Fruit fly (Drosophila melanogaster) whole organism, embryonic: ENCODE data around the gene Lamtor5.

Experiments
- Antp ChIP-seq: fragments of 200-800 bp; sonication (Bioruptor generic); optimal IDR thresholded peaks from 3 replicates; lab custom pipeline; 2016; ENCODE audit warnings: missing biosample characterization, missing genetic modification characterization
- CG10959 ChIP-seq: fragments of 200-800 bp; sonication (Bioruptor generic); IDR thresholded peaks from 2 replicates; pipeline ENCODE4 v1.3.6; 2022; ENCODE audit warnings: missing biosample characterization, missing genetic modification characterization
- CG11093 ChIP-seq: fragments of 200-800 bp; sonication (Bioruptor generic); IDR thresholded peaks from 3 replicates; pipeline ENCODE4 v1.3.6; 2022; ENCODE audit warnings: missing biosample characterization, missing genetic modification characterization
- CG12219 ChIP-seq: fragments of 200-800 bp; sonication (Bioruptor generic); optimal IDR thresholded peaks from 3 replicates; lab custom pipeline; 2018; ENCODE audit warnings: missing biosample characterization, mild to moderate bottlenecking, missing genetic modification characterization
- CG13123 ChIP-seq: fragments of 200-800 bp; sonication (Bioruptor generic); optimal IDR thresholded peaks from 2 replicates; lab custom pipeline; 2016; ENCODE audit warnings: missing biosample characterization, missing genetic modification characterization
- CG14860 ChIP-seq: fragments of 200-800 bp; sonication (Bioruptor generic); IDR thresholded peaks from 3 replicates; pipeline ENCODE4 v1.3.6; 2022; ENCODE audit warnings: missing biosample characterization, missing genetic modification characterization; ENCODE audit not compliant: partially characterized antibody
- CG1603 ChIP-seq: fragments of 200-800 bp; sonication (Bioruptor generic); optimal IDR thresholded peaks from 2 replicates; lab custom pipeline; 2019; ENCODE audit warnings: missing biosample characterization, mild to moderate bottlenecking, missing genetic modification characterization, moderate library complexity
- CG17359 ChIP-seq: fragments of 200-800 bp; sonication (Bioruptor generic); optimal IDR thresholded peaks from 3 replicates; lab custom pipeline; 2018; ENCODE audit warnings: missing biosample characterization, mild to moderate bottlenecking, missing genetic modification characterization, moderate library complexity
- CG2875 ChIP-seq: fragments of 200-800 bp; sonication (Bioruptor generic); optimal IDR thresholded peaks from 2 replicates; lab custom pipeline; 2017; ENCODE audit warnings: missing biosample characterization, mild to moderate bottlenecking, missing genetic modification characterization, missing genetic modification reagents
- CG32772 ChIP-seq: fragments of 200-800 bp; sonication (Bioruptor generic); IDR thresholded peaks from 2 replicates; pipeline ENCODE4 v1.3.6; 2022; ENCODE audit warnings: missing biosample characterization, missing genetic modification characterization
- CG3995 ChIP-seq: fragments of 200-800 bp; sonication (Bioruptor generic); optimal IDR thresholded peaks from 3 replicates; lab custom pipeline; 2016; ENCODE audit warnings: missing biosample characterization, missing genetic modification characterization
- CG4404 ChIP-seq: fragments of 200-800 bp; sonication (Bioruptor generic); IDR thresholded peaks from 2 replicates; pipeline ENCODE4 v1.3.6; 2022; ENCODE audit warnings: missing biosample characterization, missing genetic modification characterization
- CG4730 ChIP-seq: fragments of 200-800 bp; sonication (Bioruptor generic); IDR thresholded peaks from 2 replicates; pipeline ENCODE4 v1.3.6; 2022; ENCODE audit warnings: missing biosample characterization, missing genetic modification characterization
- CG4820 ChIP-seq: fragments of 200-800 bp; sonication (Bioruptor generic); optimal IDR thresholded peaks from 3 replicates; lab custom pipeline; 2016; ENCODE audit warnings: missing biosample characterization, missing genetic modification characterization
- CG5245 ChIP-seq: fragments of 200-800 bp; sonication (Bioruptor generic); optimal IDR thresholded peaks from 3 replicates; lab custom pipeline; 2016; ENCODE audit warnings: missing biosample characterization, missing genetic modification characterization
- CG5953 ChIP-seq: fragments of 200-800 bp; sonication (Bioruptor generic); IDR thresholded peaks from 2 replicates; pipeline ENCODE4 v1.3.6; 2022; ENCODE audit warnings: missing biosample characterization, missing genetic modification characterization
- CG7271 ChIP-seq: fragments of 200-800 bp; sonication (Bioruptor generic); optimal IDR thresholded peaks from 2 replicates; lab custom pipeline; 2018; ENCODE audit warnings: missing biosample characterization, mild to moderate bottlenecking, missing genetic modification characterization, moderate library complexity
- CG7987 ChIP-seq: fragments of 200-800 bp; sonication (Bioruptor generic); optimal IDR thresholded peaks from 2 replicates; lab custom pipeline; 2018; ENCODE audit warnings: missing biosample characterization, mild to moderate bottlenecking, missing genetic modification characterization, moderate library complexity
- CG8089 ChIP-seq: fragments of 200-800 bp; sonication (Bioruptor generic); optimal IDR thresholded peaks from 3 replicates; lab custom pipeline; 2016; ENCODE audit warnings: missing biosample characterization, missing genetic modification characterization
- CTCF ChIP-seq: fragments of 200-800 bp; sonication (Bioruptor generic); optimal IDR thresholded peaks from 2 replicates; lab custom pipeline; 2017; ENCODE audit warnings: missing biosample characterization, mild to moderate bottlenecking, missing genetic modification characterization, moderate library complexity
- Camta ChIP-seq: fragments of 200-800 bp; sonication (Bioruptor generic); optimal IDR thresholded peaks from 2 replicates; lab custom pipeline; 2016; ENCODE audit warnings: missing biosample characterization, missing genetic modification characterization
- Dbx ChIP-seq: fragments of 200-800 bp; sonication (Bioruptor generic); IDR thresholded peaks from 3 replicates; pipeline ENCODE4 v1.3.6; 2022; ENCODE audit warnings: missing biosample characterization, missing genetic modification characterization
- Eip74EF ChIP-seq, 2 experiments: fragments of 200-800 bp in 1 of 2; fragments of >200 bp in 1 of 2; sonication (Bioruptor generic) in 1 of 2; optimal IDR thresholded peaks; 2 replicates each; lab custom pipeline; 2017 to 2019; ENCODE audit warnings: missing biosample characterization in 2 of 2, missing genetic modification characterization in 2 of 2, mild to moderate bottlenecking in 1 of 2, moderate library complexity in 1 of 2
- Fer1 ChIP-seq: fragments of 200-800 bp; sonication (Bioruptor generic); optimal IDR thresholded peaks from 2 replicates; lab custom pipeline; 2017; ENCODE audit warnings: missing biosample characterization, mild to moderate bottlenecking, missing genetic modification characterization
- H15 ChIP-seq: fragments of 200-800 bp; sonication (Bioruptor generic); IDR thresholded peaks from 3 replicates; pipeline ENCODE4 v1.3.6; 2022; ENCODE audit warnings: missing biosample characterization, missing genetic modification characterization
- HHEX ChIP-seq: fragments of 200-800 bp; sonication (Bioruptor generic); optimal IDR thresholded peaks from 3 replicates; lab custom pipeline; 2017; ENCODE audit warnings: missing biosample characterization, mild to moderate bottlenecking, missing genetic modification characterization, missing genetic modification reagents
- Hmr ChIP-seq: fragments of 200-800 bp; sonication (Bioruptor generic); optimal IDR thresholded peaks from 3 replicates; lab custom pipeline; 2017; ENCODE audit warnings: mild to moderate bottlenecking, missing biosample characterization, missing genetic modification reagents, missing genetic modification characterization
- Lim3 ChIP-seq: fragments of 200-800 bp; sonication (Bioruptor generic); IDR thresholded peaks from 2 replicates; pipeline ENCODE4 v1.3.6; 2022; ENCODE audit warnings: missing biosample characterization, missing genetic modification characterization
- Nf-YC ChIP-seq: fragments of 200-800 bp; optimal IDR thresholded peaks from 3 replicates; lab custom pipeline; 2019; ENCODE audit warnings: missing biosample characterization, mild to moderate bottlenecking, missing genetic modification characterization, moderate library complexity
- Side ChIP-seq: fragments of 200-800 bp; sonication (Bioruptor generic); optimal IDR thresholded peaks from 2 replicates; lab custom pipeline; 2016; ENCODE audit warnings: missing biosample characterization, missing genetic modification characterization
- Xbp1 ChIP-seq: fragments of 200-800 bp; sonication (Bioruptor generic); optimal IDR thresholded peaks from 3 replicates; lab custom pipeline; 2016; ENCODE audit warnings: missing biosample characterization, mild to moderate bottlenecking, missing genetic modification characterization
- YL-1 ChIP-seq: fragments of 200-800 bp; sonication (Bioruptor generic); optimal IDR thresholded peaks from 3 replicates; lab custom pipeline; 2017; ENCODE audit warnings: missing biosample characterization, mild to moderate bottlenecking, missing genetic modification characterization
- abd-A ChIP-seq: fragments of 200-800 bp; sonication (Bioruptor generic); optimal IDR thresholded peaks from 3 replicates; lab custom pipeline; 2019; ENCODE audit warnings: missing biosample characterization, mild to moderate bottlenecking, missing genetic modification characterization, moderate library complexity
- amos ChIP-seq: fragments of 200-800 bp; sonication (Bioruptor generic); IDR thresholded peaks from 2 replicates; pipeline ENCODE4 v1.3.6; 2022; ENCODE audit warnings: missing biosample characterization, missing genetic modification characterization; ENCODE audit not compliant: partially characterized antibody
- ato ChIP-seq: fragments of 200-800 bp; sonication (Bioruptor generic); IDR thresholded peaks from 2 replicates; pipeline ENCODE4 v1.3.6; 2022; ENCODE audit warnings: missing biosample characterization, missing genetic modification characterization; ENCODE audit not compliant: partially characterized antibody
- chinmo ChIP-seq: fragments of 200-800 bp; sonication (Bioruptor generic); IDR thresholded peaks from 4 replicates; pipeline ENCODE4 v1.3.6; 2022; ENCODE audit warnings: missing biosample characterization, missing genetic modification characterization; ENCODE audit not compliant: partially characterized antibody
- chm ChIP-seq: fragments of 200-800 bp; sonication (Bioruptor generic); IDR thresholded peaks from 2 replicates; pipeline ENCODE4 v1.3.6; 2022; ENCODE audit warnings: missing biosample characterization, missing genetic modification characterization
- da ChIP-seq: fragments of 200-800 bp; sonication (Bioruptor generic); optimal IDR thresholded peaks from 2 replicates; lab custom pipeline; 2016; ENCODE audit warnings: missing biosample characterization, missing genetic modification characterization
- emc ChIP-seq: fragments of 200-800 bp; sonication (Bioruptor generic); optimal IDR thresholded peaks from 2 replicates; lab custom pipeline; 2016; ENCODE audit warnings: missing biosample characterization, missing genetic modification characterization
- esg ChIP-seq: fragments of 200-800 bp; sonication (Bioruptor generic); conservative IDR thresholded peaks from 2 replicates; pipeline ENCODE4 v1.3.6; 2022; ENCODE audit warnings: missing biosample characterization, missing genetic modification characterization
- fd96Cb ChIP-seq: fragments of 200-800 bp; sonication (Bioruptor generic); optimal IDR thresholded peaks from 2 replicates; lab custom pipeline; 2018; ENCODE audit warnings: missing biosample characterization, mild to moderate bottlenecking, missing genetic modification characterization, moderate library complexity
- gsb-n ChIP-seq: fragments of 200-800 bp; sonication (Bioruptor generic); optimal IDR thresholded peaks from 3 replicates; lab custom pipeline; 2018; ENCODE audit warnings: missing biosample characterization, mild to moderate bottlenecking, missing genetic modification characterization
- lbe ChIP-seq: fragments of 200-800 bp; sonication (Bioruptor generic); optimal IDR thresholded peaks from 2 replicates; lab custom pipeline; 2016; ENCODE audit warnings: missing biosample characterization, mild to moderate bottlenecking, missing genetic modification characterization
- nerfin-2 ChIP-seq: fragments of 200-800 bp; sonication (Bioruptor generic); IDR thresholded peaks from 2 replicates; pipeline ENCODE4 v1.3.6; 2022; ENCODE audit warnings: missing biosample characterization, missing genetic modification characterization; ENCODE audit not compliant: partially characterized antibody
- nom ChIP-seq: fragments of 200-800 bp; sonication (Bioruptor generic); optimal IDR thresholded peaks from 2 replicates; lab custom pipeline; 2017; ENCODE audit warnings: missing biosample characterization, missing genetic modification characterization, mild to moderate bottlenecking, moderate library complexity, missing genetic modification reagents
- pum ChIP-seq: fragments of 200-800 bp; sonication (Bioruptor generic); optimal IDR thresholded peaks from 2 replicates; lab custom pipeline; 2016; ENCODE audit warnings: missing biosample characterization, missing genetic modification characterization
- row ChIP-seq: fragments of 200-800 bp; sonication (Bioruptor generic); IDR thresholded peaks from 3 replicates; pipeline ENCODE4 v1.3.6; 2022; ENCODE audit warnings: missing biosample characterization, missing genetic modification characterization
- unc-4 ChIP-seq: fragments of 200-800 bp; sonication (Bioruptor generic); IDR thresholded peaks from 2 replicates; pipeline ENCODE4 v1.3.6; 2022; ENCODE audit warnings: missing biosample characterization, missing genetic modification characterization; ENCODE audit not compliant: partially characterized antibody
- unpg ChIP-seq: fragments of 200-800 bp; sonication (Bioruptor generic); optimal IDR thresholded peaks from 3 replicates; lab custom pipeline; 2018; ENCODE audit warnings: missing biosample characterization, mild to moderate bottlenecking, missing genetic modification characterization, moderate library complexity
- zfh1 ChIP-seq: fragments of 200-800 bp; sonication (Bioruptor generic); IDR thresholded peaks from 3 replicates; pipeline ENCODE4 v1.3.6; 2022; ENCODE audit warnings: missing biosample characterization, missing genetic modification characterization

Gene Lamtor5

dm6 chrX:1907727-1908264 lies 49.0 kb upstream of the Lamtor5 start, which contains the start of gene mip130 (continued):
- 0 out of 3 replicates have a peak, but pooled peaks have one; percentile 37 for TF ChIP-seq zfh1 (GFP tag; lab: Robert Waterston, UW)
- peak; percentile 47 for TF ChIP-seq Nf-YC (tag; lab: Kevin White, UChicago)
- peak; percentile 66 for TF ChIP-seq amos (GFP tag; lab: Robert Waterston, UW)
- TF ChIP-seq esg = peak; percentile 50
- TF ChIP-seq lbe (GFP tag; lab: Kevin White, UChicago) = no peak
- no peak for TF ChIP-seq CG5245 (GFP tag; lab: Kevin White, UChicago)
- peak; percentile 25 for TF ChIP-seq gsb-n (tag; lab: Kevin White, UChicago)
- TF ChIP-seq Side (GFP tag; lab: Kevin White, UChicago) = no peak
- peak; percentile 56 for TF ChIP-seq nom (GFP tag; lab: Kevin White, UChicago)
- no peak for TF ChIP-seq CG13123
- peak; percentile 55 for TF ChIP-seq CG17359 (tag; lab: Kevin White, UChicago)
- TF ChIP-seq pum = no peak
- TF ChIP-seq CG8089 (GFP tag; lab: Kevin White, UChicago) = no peak
- peak; percentile 25 for TF ChIP-seq Xbp1 (GFP tag; lab: Kevin White, UChicago)
- TF ChIP-seq CG3995 (GFP tag; lab: Kevin White, UChicago) = peak; percentile 98
- TF ChIP-seq CTCF (GFP tag; lab: Kevin White, UChicago) = no peak
- peak; percentile 17 for TF ChIP-seq CG4820 (GFP tag; lab: Kevin White, UChicago)
- 0 out of 3 replicates have a peak, but pooled peaks have one; percentile 52 for TF ChIP-seq CG14860 (GFP tag; lab: Robert Waterston, UW)
- TF ChIP-seq unpg (GFP tag; lab: Kevin White, UChicago) = peak; percentile 33
- TF ChIP-seq fd96Cb (tag; lab: Kevin White, UChicago) = peak; percentile 30
- 0 out of 2 replicates have a peak, but pooled peaks have one; percentile 10 for TF ChIP-seq CG4730 (GFP tag; lab: Robert Waterston, UW)
- TF ChIP-seq Camta = peak; percentile 54
- no peak for TF ChIP-seq YL-1
- peak; percentile 92 for TF ChIP-seq row (GFP tag; lab: Robert Waterston, UW)
- TF ChIP-seq CG32772 = peak; percentile 5; the same call in 1 of the 2 replicates
- TF ChIP-seq CG5953 (GFP tag; lab: Robert Waterston, UW) = no peak
- TF ChIP-seq Antp (GFP tag; lab: Kevin White, UChicago) = peak; percentile 47
- TF ChIP-seq chinmo (GFP tag; lab: Robert Waterston, UW) = 0 out of 4 replicates have a peak, but pooled peaks have one; percentile 32
- no peak for TF ChIP-seq CG2875
- no peak for TF ChIP-seq Lim3
- peak; percentile 8; the same call in 1 of the 2 replicates for TF ChIP-seq CG4404
- TF ChIP-seq CG7271 (tag; lab: Kevin White, UChicago) = no peak
- TF ChIP-seq HHEX (GFP tag; lab: Kevin White, UChicago) = peak; percentile 50
- TF ChIP-seq Fer1 (GFP tag; lab: Kevin White, UChicago) = peak; percentile 63
- peak; percentile 35; the same call in 1 of the 3 replicates for TF ChIP-seq CG11093 (GFP tag; lab: Robert Waterston, UW)
- no peak for TF ChIP-seq ato (GFP tag; lab: Robert Waterston, UW)
- TF ChIP-seq H15 = 0 out of 3 replicates have a peak, but pooled peaks have one; percentile 33
- peak; percentile 63 for TF ChIP-seq Hmr (GFP tag; lab: Kevin White, UChicago)
- TF ChIP-seq CG10959 (GFP tag; lab: Robert Waterston, UW) = no peak
- no peak for TF ChIP-seq nerfin-2
- no peak for TF ChIP-seq Eip74EF (GFP tag; optimal IDR thresholded peaks at IDR 0.05; lab: Kevin White, UChicago)
- TF ChIP-seq Dbx (GFP tag; lab: Robert Waterston, UW) = no peak
- peak; percentile 50 for TF ChIP-seq CG1603 (tag; lab: Kevin White, UChicago)
- TF ChIP-seq abd-A (tag; lab: Kevin White, UChicago) = no peak
- TF ChIP-seq CG7987 (GFP tag; lab: Kevin White, UChicago) = no peak
- TF ChIP-seq emc = peak; percentile 16
- peak; percentile 41 for TF ChIP-seq CG12219
- no peak for TF ChIP-seq chm (GFP tag; lab: Robert Waterston, UW)
- no peak for TF ChIP-seq da (GFP tag; lab: Kevin White, UChicago)
- TF ChIP-seq unc-4 (GFP tag; lab: Robert Waterston, UW) = peak; percentile 74
